Worm (Caenorhabditis elegans) whole organism, L4 larva: Measurements from ENCODE around the gene clec-79.

ENCODE experiments used
- F10B5.3 ChIP-seq: sonication (generic microtip); optimal IDR thresholded peaks from 2 replicates; lab custom pipeline; 2016; ENCODE audit warnings: mild to moderate bottlenecking, missing genetic modification characterization, missing compliant biosample characterization
- F26F4.8 ChIP-seq: fragments of 200-800 bp; sonication (Bioruptor generic); conservative IDR thresholded peaks from 2 replicates; pipeline ENCODE4 v1.3.6; 2022; ENCODE audit warnings: missing genetic modification characterization, missing compliant biosample characterization
- F44E2.7 ChIP-seq: fragments of 200-800 bp; sonication (Bioruptor generic); IDR thresholded peaks from 2 replicates; pipeline ENCODE4 v2.1.2; 2022; ENCODE audit warnings: missing genetic modification characterization, missing compliant biosample characterization
- T26A8.4 ChIP-seq: fragments of 200-800 bp; sonication (Bioruptor generic); IDR thresholded peaks from 2 replicates; pipeline ENCODE4 v1.3.6; 2022; ENCODE audit warnings: missing genetic modification characterization, missing compliant biosample characterization
- Y105C5A.15 ChIP-seq: fragments of 200-800 bp; sonication (Bioruptor generic); IDR thresholded peaks from 2 replicates; pipeline ENCODE4 v1.3.6; 2022; ENCODE audit warnings: missing genetic modification characterization, missing compliant biosample characterization
- Y48G9A.11 ChIP-seq: fragments of 200-800 bp; sonication (Bioruptor generic); IDR thresholded peaks from 2 replicates; pipeline ENCODE4 v1.3.6; 2022; ENCODE audit warnings: missing genetic modification reagents, missing genetic modification characterization, missing compliant biosample characterization
- Y5F2A.4 ChIP-seq: fragments of 200-800 bp; sonication (Bioruptor generic); optimal IDR thresholded peaks from 2 replicates; lab custom pipeline; 2018; ENCODE audit warnings: mild to moderate bottlenecking, missing genetic modification characterization, missing compliant biosample characterization
- ZK337.2 ChIP-seq: fragments of 200-800 bp; sonication (Bioruptor generic); IDR thresholded peaks from 2 replicates; pipeline ENCODE4 v1.3.6; 2022; ENCODE audit warnings: missing genetic modification reagents, missing genetic modification characterization, missing compliant biosample characterization
- aha-1 ChIP-seq: fragments of 150-350 bp; peaks from one replicate; lab custom pipeline; 2014; ENCODE audit warnings: missing biosample characterization, missing genetic modification characterization
- aly-2 ChIP-seq: sonication (generic microtip); optimal IDR thresholded peaks from 2 replicates; lab custom pipeline; 2018; ENCODE audit warnings: missing biosample characterization, missing genetic modification characterization
- arid-1 ChIP-seq: fragments of 200-800 bp; sonication (Bioruptor generic); conservative IDR thresholded peaks from 2 replicates; pipeline ENCODE4 v1.3.6; 2022; ENCODE audit warnings: missing genetic modification reagents, missing genetic modification characterization, missing compliant biosample characterization
- ceh-20 ChIP-seq: fragments of 200-800 bp; sonication (Bioruptor generic); IDR thresholded peaks from 2 replicates; pipeline ENCODE4 v1.3.6; 2022; ENCODE audit warnings: missing genetic modification reagents, missing genetic modification characterization, missing compliant biosample characterization
- ceh-28 ChIP-seq: fragments of 150-350 bp; optimal IDR thresholded peaks from 2 replicates; lab custom pipeline; 2014; ENCODE audit warnings: missing biosample characterization, missing genetic modification reagents, missing genetic modification characterization
- ces-1 ChIP-seq: fragments of 150-350 bp; sonication (generic microtip); optimal IDR thresholded peaks from 4 replicates; lab custom pipeline; 2014; ENCODE audit warnings: missing biosample characterization, missing genetic modification reagents, missing genetic modification characterization
- daf-19 ChIP-seq: fragments of 200-800 bp; sonication (Bioruptor generic); conservative IDR thresholded peaks from 2 replicates; pipeline ENCODE4 v1.3.6; 2022; ENCODE audit warnings: missing genetic modification characterization, missing compliant biosample characterization
- dmd-6 ChIP-seq: fragments of 200-800 bp; sonication (Bioruptor generic); IDR thresholded peaks from 2 replicates; pipeline ENCODE4 v1.3.6; 2022; ENCODE audit warnings: missing genetic modification reagents, missing genetic modification characterization, missing compliant biosample characterization
- dmd-8 ChIP-seq: fragments of 200-800 bp; sonication (Bioruptor generic); IDR thresholded peaks from 2 replicates; pipeline ENCODE4 v1.3.6; 2022; ENCODE audit warnings: missing genetic modification characterization, missing compliant biosample characterization
- dmd-9 ChIP-seq: fragments of 200-800 bp; sonication (Bioruptor generic); IDR thresholded peaks from 2 replicates; pipeline ENCODE4 v1.3.6; 2022; ENCODE audit warnings: missing genetic modification reagents, missing genetic modification characterization, missing compliant biosample characterization
- dpl-1 ChIP-seq: fragments of 150-350 bp; optimal IDR thresholded peaks from 2 replicates; lab custom pipeline; 2014; ENCODE audit warnings: missing biosample characterization, missing genetic modification reagents, missing genetic modification characterization
- egl-43 ChIP-seq: fragments of 200-800 bp; sonication (Bioruptor generic); IDR thresholded peaks from 2 replicates; pipeline ENCODE4 v1.3.6; 2022; ENCODE audit warnings: missing genetic modification reagents, missing genetic modification characterization, missing compliant biosample characterization
- fkh-10 ChIP-seq: fragments of 150-350 bp; optimal IDR thresholded peaks from 2 replicates; lab custom pipeline; 2014; ENCODE audit warnings: missing biosample characterization, missing genetic modification reagents, missing genetic modification characterization
- fos-1 ChIP-seq: fragments of 150-350 bp; optimal IDR thresholded peaks from 2 replicates; lab custom pipeline; 2014; ENCODE audit warnings: missing biosample characterization, missing genetic modification characterization
- hlh-11 ChIP-seq: fragments of 200-800 bp; sonication (Bioruptor generic); optimal IDR thresholded peaks from 2 replicates; lab custom pipeline; 2018; ENCODE audit warnings: mild to moderate bottlenecking, missing genetic modification characterization, missing compliant biosample characterization
- lim-7 ChIP-seq: fragments of 200-800 bp; sonication (Bioruptor generic); IDR thresholded peaks from 2 replicates; pipeline ENCODE4 v1.3.6; 2022; ENCODE audit warnings: missing genetic modification characterization, missing compliant biosample characterization
- lin-39 ChIP-seq: fragments of 150-350 bp; optimal IDR thresholded peaks from 2 replicates; lab custom pipeline; 2014; ENCODE audit warnings: missing biosample characterization, missing genetic modification reagents, missing genetic modification characterization
- madf-5 ChIP-seq, 2 experiments: fragments of 200-800 bp; sonication (Bioruptor generic); IDR thresholded peaks; 2 replicates each; pipeline ENCODE4 v1.3.6; 2022; ENCODE audit warnings: missing compliant biosample characterization in 2 of 2, missing genetic modification characterization in 2 of 2
- mdl-1 ChIP-seq, 2 experiments: fragments of 150-350 bp in 1 of 2; sonication (generic microtip) in 1 of 2; optimal IDR thresholded peaks; 2 replicates each; lab custom pipeline; 2014 to 2017; ENCODE audit warnings: missing biosample characterization in 2 of 2, missing genetic modification characterization in 2 of 2
- mxl-2 ChIP-seq: fragments of 200-800 bp; sonication (Bioruptor generic); conservative IDR thresholded peaks from 2 replicates; pipeline ENCODE4 v1.3.6; 2022; ENCODE audit warnings: missing genetic modification reagents, missing genetic modification characterization, missing compliant biosample characterization
- nhr-102 ChIP-seq: sonication (generic microtip); optimal IDR thresholded peaks from 2 replicates; lab custom pipeline; 2016; ENCODE audit warnings: mild to moderate bottlenecking, missing genetic modification characterization, moderate library complexity, missing compliant biosample characterization
- nhr-42 ChIP-seq: fragments of 200-800 bp; sonication (Bioruptor generic); IDR thresholded peaks from 2 replicates; pipeline ENCODE4 v1.3.6; 2022; ENCODE audit warnings: missing genetic modification characterization, missing compliant biosample characterization
- nhr-6 ChIP-seq: fragments of 150-350 bp; optimal IDR thresholded peaks from 2 replicates; lab custom pipeline; 2014; ENCODE audit warnings: missing biosample characterization, missing genetic modification characterization
- nhr-77 ChIP-seq: fragments of 150-350 bp; optimal IDR thresholded peaks from 2 replicates; lab custom pipeline; 2014; ENCODE audit warnings: missing biosample characterization, missing genetic modification characterization
- pha-4 ChIP-seq, 2 experiments: fragments of 150-350 bp in 1 of 2; fragments of 200-800 bp in 1 of 2; sonication (Bioruptor generic) in 1 of 2; IDR thresholded peaks in 1 of 2; optimal IDR thresholded peaks in 1 of 2; 2 replicates each; pipeline versions ENCODE4 v1.3.6 to Lab custom; 2014 to 2022; ENCODE audit warnings: missing genetic modification characterization in 2 of 2, missing genetic modification reagents in 2 of 2, missing biosample characterization in 1 of 2, missing compliant biosample characterization in 1 of 2
- php-3 ChIP-seq: fragments of 200-800 bp; sonication (Bioruptor generic); IDR thresholded peaks from 2 replicates; pipeline ENCODE4 v1.3.6; 2022; ENCODE audit warnings: missing genetic modification reagents, missing genetic modification characterization, missing compliant biosample characterization
- pqm-1 ChIP-seq: sonication (generic microtip); optimal IDR thresholded peaks from 2 replicates; lab custom pipeline; 2017; ENCODE audit warnings: missing biosample characterization, missing genetic modification characterization
- set-16 ChIP-seq: fragments of 200-800 bp; sonication (Bioruptor generic); IDR thresholded peaks from 2 replicates; pipeline ENCODE4 v1.3.6; 2022; ENCODE audit warnings: missing genetic modification reagents, missing genetic modification characterization, missing compliant biosample characterization
- spr-3 ChIP-seq: fragments of 200-800 bp; sonication (Bioruptor generic); optimal IDR thresholded peaks from 2 replicates; lab custom pipeline; 2018; ENCODE audit warnings: mild to moderate bottlenecking, missing genetic modification characterization, missing compliant biosample characterization
- tag-97 ChIP-seq: fragments of 200-800 bp; sonication (Bioruptor generic); IDR thresholded peaks from 2 replicates; pipeline ENCODE4 v1.3.6; 2022; ENCODE audit warnings: missing genetic modification characterization, missing compliant biosample characterization
- tra-1 ChIP-seq: fragments of 200-800 bp; sonication (Bioruptor generic); IDR thresholded peaks from 2 replicates; pipeline ENCODE4 v1.3.6; 2022; ENCODE audit warnings: missing genetic modification reagents, missing genetic modification characterization, missing compliant biosample characterization
- unc-62 ChIP-seq, 3 experiments: fragments of 150-350 bp in 1 of 3; sonication (generic microtip); optimal IDR thresholded peaks in 2 of 3; peaks in 1 of 3; 1 replicate in 1 of 3; 2 replicates in 2 of 3; lab custom pipeline; 2014 to 2017; ENCODE audit warnings: missing biosample characterization in 3 of 3, missing genetic modification characterization in 3 of 3, missing genetic modification reagents in 3 of 3, missing genotype in 1 of 3
- vab-7 ChIP-seq: fragments of 200-800 bp; sonication (Bioruptor generic); IDR thresholded peaks from 2 replicates; pipeline ENCODE4 v1.3.6; 2022; ENCODE audit warnings: missing genetic modification reagents, missing genetic modification characterization, missing compliant biosample characterization
- zag-1 ChIP-seq: fragments of 150-350 bp; optimal IDR thresholded peaks from 2 replicates; lab custom pipeline; 2014; ENCODE audit warnings: missing biosample characterization, missing genetic modification characterization
- zfp-3 ChIP-seq: fragments of 200-800 bp; sonication (Bioruptor generic); conservative IDR thresholded peaks from 2 replicates; pipeline ENCODE4 v1.3.6; 2022; ENCODE audit warnings: missing genetic modification reagents, missing genetic modification characterization, missing compliant biosample characterization
- zip-2 ChIP-seq: fragments of 150-350 bp; optimal IDR thresholded peaks from 2 replicates; lab custom pipeline; 2014; ENCODE audit warnings: missing biosample characterization, missing genetic modification characterization

clec-79 gene

DNA sequence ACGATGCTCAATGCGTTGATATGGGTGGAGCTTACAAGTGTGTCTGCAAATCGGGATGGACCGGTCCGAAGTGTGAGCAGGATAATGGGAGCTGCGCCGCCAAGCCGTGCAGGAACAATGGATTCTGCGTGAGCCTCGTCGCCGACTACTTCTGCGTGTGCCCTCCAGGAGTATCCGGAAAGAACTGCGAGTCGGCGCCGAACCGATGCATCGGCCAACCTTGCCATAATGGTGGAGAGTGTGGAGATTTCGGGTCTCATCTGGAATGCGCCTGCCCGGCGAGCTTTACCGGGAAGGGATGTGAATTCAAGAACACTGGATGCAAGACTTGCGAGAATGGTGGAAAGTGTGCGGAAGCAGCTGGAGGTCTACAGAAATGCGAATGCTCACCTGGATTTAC, 36.8 kb downstream of the clec-79 start:
- TF ChIP-seq set-16 (GFP tag; lab: Robert Waterston, UW) = peak; percentile 75
- no peak for TF ChIP-seq aly-2 (tag; lab: Kevin White, UChicago)
- TF ChIP-seq pqm-1 (tag; lab: Kevin White, UChicago) = no peak
- TF ChIP-seq unc-62 (GFP tag; optimal IDR thresholded peaks at IDR 0.05 in 1 of 2; lab: Kevin White, UChicago) = peak in 1 of 2 experiments; percentile 7
- TF ChIP-seq unc-62 (tag; optimal IDR thresholded peaks at IDR 0.05; lab: Kevin White, UChicago) = no peak

DNA sequence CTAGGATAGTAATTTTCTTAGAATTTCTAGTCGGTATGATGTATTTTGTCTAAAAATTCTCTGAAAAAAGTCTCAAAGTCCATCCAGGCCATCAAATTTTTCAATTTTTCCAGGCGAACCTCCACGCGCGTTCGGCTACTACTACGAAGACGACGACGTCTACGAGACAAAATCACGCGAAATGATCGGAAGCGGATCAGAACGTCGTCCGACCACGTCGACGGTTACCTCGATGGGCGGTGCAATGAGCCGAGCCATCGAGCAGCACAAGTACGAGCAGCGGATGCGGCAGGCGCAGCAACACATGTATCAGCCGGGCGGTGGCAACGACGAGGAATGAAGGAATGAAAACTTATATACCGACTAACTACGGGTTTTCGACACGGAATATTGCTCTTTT, 40.5 kb downstream of the clec-79 start:
- TF ChIP-seq mxl-2 (GFP tag; lab: Robert Waterston, UW) (no peak), zag-1 (tag; lab: Kevin White, UChicago) (no peak), Y105C5A.15 (GFP tag; lab: Robert Waterston, UW) (no peak), set-16 (GFP tag; lab: Robert Waterston, UW) (peak; percentile 67), ces-1 (GFP tag; lab: Kevin White, UChicago) (no peak), unc-62 (GFP tag; optimal IDR thresholded peaks at IDR 0.05 in 1 of 2; lab: Kevin White, UChicago) (no peak), unc-62 (tag; optimal IDR thresholded peaks at IDR 0.05; lab: Kevin White, UChicago) (no peak), fos-1 (no peak), egl-43 (peak; percentile 10; the same call in 1 of the 2 replicates), tag-97 (GFP tag; lab: Robert Waterston, UW) (no peak), vab-7 (GFP tag; lab: Robert Waterston, UW) (no peak), tra-1 (GFP tag; lab: Robert Waterston, UW) (no peak), aly-2 (tag; lab: Kevin White, UChicago) (no peak), fkh-10 (no peak), madf-5 (GFP tag; IDR thresholded peaks at IDR 0.05; lab: Robert Waterston, UW) (no peak), nhr-6 (tag; lab: Kevin White, UChicago) (no peak), ceh-28 (tag; lab: Kevin White, UChicago) (no peak)

DNA sequence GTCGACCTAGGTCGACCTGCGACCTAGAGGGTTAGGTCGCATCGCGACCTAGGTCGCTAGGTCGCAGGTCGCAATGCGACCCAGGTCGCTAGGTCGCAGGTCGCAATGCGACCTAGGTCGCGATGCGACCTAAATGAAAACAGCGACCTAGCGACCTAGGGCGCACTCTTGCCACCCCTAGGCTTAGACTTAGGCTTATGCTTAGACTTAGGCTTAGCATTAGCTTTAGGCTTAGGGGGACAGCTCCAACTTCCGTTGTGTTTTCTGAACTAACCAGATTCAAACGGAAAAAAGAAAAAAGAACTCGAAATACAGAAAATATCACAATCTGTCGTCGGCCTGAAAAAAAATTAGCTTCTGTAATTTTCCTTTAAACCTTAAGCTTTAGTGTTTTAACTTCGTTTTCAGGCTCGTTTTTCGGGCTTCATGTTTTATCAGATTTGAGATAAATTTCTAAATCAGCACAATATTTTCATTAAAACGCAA, 41.2 kb downstream of the clec-79 start:
- 0 out of 2 replicates have a peak, but pooled peaks have one; percentile 31 for TF ChIP-seq daf-19 (GFP tag; lab: Robert Waterston, UW)
- TF ChIP-seq Y5F2A.4 (GFP tag; lab: Kevin White, UChicago) = no peak
- TF ChIP-seq ceh-20 = 0 out of 2 replicates have a peak, but pooled peaks have one; percentile 9
- TF ChIP-seq zfp-3 (GFP tag; lab: Robert Waterston, UW) = no peak
- TF ChIP-seq arid-1 (GFP tag; lab: Robert Waterston, UW) = peak; percentile 13; the same call in 1 of the 2 replicates
- 0 out of 2 replicates have a peak, but pooled peaks have one; percentile 8 for TF ChIP-seq F26F4.8
- TF ChIP-seq nhr-102 (tag; lab: Kevin White, UChicago) = peak; percentile 42
- peak; percentile 46 for TF ChIP-seq nhr-77
- peak; percentile 51; the same call in 1 of the 2 replicates for TF ChIP-seq lim-7 (GFP tag; lab: Robert Waterston, UW)
- no peak for TF ChIP-seq fkh-10
- TF ChIP-seq lin-39 (tag; lab: Kevin White, UChicago) = no peak
- TF ChIP-seq nhr-42 (GFP tag; lab: Robert Waterston, UW) = 0 out of 2 replicates have a peak, but pooled peaks have one; percentile 17
- peak; percentile 57; the same call in 1 of the 2 replicates for TF ChIP-seq Y48G9A.11 (GFP tag; lab: Robert Waterston, UW)
- TF ChIP-seq F44E2.7 (GFP tag; lab: Robert Waterston, UW) = 0 out of 2 replicates have a peak, but pooled peaks have one; percentile 39
- no peak for TF ChIP-seq dpl-1 (GFP tag; lab: Kevin White, UChicago)
- TF ChIP-seq dmd-9 (GFP tag; lab: Robert Waterston, UW) = no peak
- peak; percentile 14; the same call in 1 of the 2 replicates for TF ChIP-seq dmd-6 (GFP tag; lab: Robert Waterston, UW)
- peak; percentile 54; the same call in 1 of the 2 replicates for TF ChIP-seq egl-43
- peak; percentile 70 for TF ChIP-seq aha-1
- TF ChIP-seq madf-5 (GFP tag; IDR thresholded peaks at IDR 0.05; lab: Robert Waterston, UW) = 0 out of 4 replicates have a peak, but pooled peaks of 1 of the 2 experiments have one; percentile 2
- TF ChIP-seq set-16 (GFP tag; lab: Robert Waterston, UW) = peak; percentile 70
- no peak for TF ChIP-seq spr-3 (GFP tag; lab: Kevin White, UChicago)
- no peak for TF ChIP-seq F10B5.3 (tag; lab: Kevin White, UChicago)
- TF ChIP-seq php-3 (GFP tag; lab: Robert Waterston, UW) = 0 out of 2 replicates have a peak, but pooled peaks have one; percentile 41
- TF ChIP-seq ZK337.2 (GFP tag; lab: Robert Waterston, UW) = no peak
- TF ChIP-seq zip-2 (tag; lab: Kevin White, UChicago) = no peak
- TF ChIP-seq pha-4 (GFP tag; IDR thresholded peaks at IDR 0.05; lab: Robert Waterston, UW) = 0 out of 2 replicates have a peak, but pooled peaks have one; percentile 13
- TF ChIP-seq pha-4 (tag; optimal IDR thresholded peaks at IDR 0.05; lab: Kevin White, UChicago) = no peak
- TF ChIP-seq hlh-11 (tag; lab: Kevin White, UChicago) = peak; percentile 2
- TF ChIP-seq dmd-8 = 0 out of 2 replicates have a peak, but pooled peaks have one; percentile 46
- no peak for TF ChIP-seq pqm-1 (tag; lab: Kevin White, UChicago)
- TF ChIP-seq unc-62 (GFP tag; optimal IDR thresholded peaks at IDR 0.05 in 1 of 2; lab: Kevin White, UChicago) = peak in 1 of 2 experiments; percentile 56
- no peak for TF ChIP-seq unc-62 (tag; optimal IDR thresholded peaks at IDR 0.05; lab: Kevin White, UChicago)
- peak; percentile 76 for TF ChIP-seq T26A8.4
- no peak for TF ChIP-seq mdl-1 (tag; optimal IDR thresholded peaks at IDR 0.05; lab: Kevin White, UChicago)
